Worm (Caenorhabditis elegans) whole organism, L1 larva: ENCODE results near the gene W06A7.4.
A peak's percentile ranks its signal among the peaks of the same experiment; 100 is the strongest.

Experiments
- C04F5.9 ChIP-seq: sonication (generic microtip); optimal IDR thresholded peaks from 2 replicates; lab custom pipeline; 2016; ENCODE audit warnings: missing genetic modification characterization, missing compliant biosample characterization
- C34B4.2 ChIP-seq: sonication (generic microtip); optimal IDR thresholded peaks from 2 replicates; lab custom pipeline; 2017; ENCODE audit warnings: mild to moderate bottlenecking, missing genetic modification characterization, missing compliant biosample characterization
- Y116A8C.19 ChIP-seq: sonication (generic microtip); optimal IDR thresholded peaks from 2 replicates; lab custom pipeline; 2016; ENCODE audit warnings: missing compliant biosample characterization, missing genetic modification characterization, borderline replicate concordance
- aly-2 ChIP-seq: fragments of 150-350 bp; optimal IDR thresholded peaks from 2 replicates; lab custom pipeline; 2014; ENCODE audit warnings: missing biosample characterization, missing genetic modification characterization
- blmp-1 ChIP-seq: fragments of 150-350 bp; optimal IDR thresholded peaks from 2 replicates; lab custom pipeline; 2014; ENCODE audit warnings: missing biosample characterization, missing genetic modification characterization
- ceh-63 ChIP-seq: fragments of 200-800 bp; sonication (Bioruptor generic); optimal IDR thresholded peaks from 2 replicates; lab custom pipeline; 2018; ENCODE audit warnings: mild to moderate bottlenecking, missing genetic modification characterization, missing compliant biosample characterization
- ceh-8 ChIP-seq: fragments of 200-800 bp; sonication (Bioruptor generic); optimal IDR thresholded peaks from 2 replicates; lab custom pipeline; 2018; ENCODE audit warnings: mild to moderate bottlenecking, missing genetic modification characterization, moderate library complexity, missing compliant biosample characterization
- ceh-82 ChIP-seq, 3 experiments: fragments of 150-350 bp in 1 of 3; sonication (generic microtip) in 2 of 3; optimal IDR thresholded peaks; 2 replicates each; lab custom pipeline; 2014 to 2017; ENCODE audit warnings: missing biosample characterization in 3 of 3, missing genetic modification characterization in 3 of 3
- ceh-90 ChIP-seq: sonication (generic microtip); optimal IDR thresholded peaks from 2 replicates; lab custom pipeline; 2016; ENCODE audit warnings: missing genetic modification characterization, missing compliant biosample characterization
- efl-1 ChIP-seq, 4 experiments: fragments of 150-350 bp; optimal IDR thresholded peaks in 3 of 4; peaks in 1 of 4; 1 replicate in 1 of 4; 2 replicates in 3 of 4; lab custom pipeline; 2014; ENCODE audit warnings: missing biosample characterization in 2 of 4, missing genetic modification characterization in 2 of 4, missing genetic modification reagents in 2 of 4
- efl-3 ChIP-seq: fragments of 200-800 bp; sonication (Bioruptor generic); optimal IDR thresholded peaks from 2 replicates; lab custom pipeline; 2018; ENCODE audit warnings: mild to moderate bottlenecking, missing genetic modification characterization, missing compliant biosample characterization
- elt-3 ChIP-seq, 6 experiments: fragments of 150-350 bp in 1 of 6; sonication (generic microtip); optimal IDR thresholded peaks; 2 replicates each; lab custom pipeline; 2017 to 2018; ENCODE audit warnings: missing biosample characterization in 6 of 6, missing genetic modification characterization in 6 of 6, inconsistent platforms in 1 of 6
- ets-5 ChIP-seq: fragments of 200-800 bp; sonication (Bioruptor generic); IDR thresholded peaks from 2 replicates; pipeline ENCODE4 v1.3.6; 2022; ENCODE audit warnings: missing genetic modification characterization, missing compliant biosample characterization
- fkh-10 ChIP-seq: sonication (generic microtip); optimal IDR thresholded peaks from 2 replicates; lab custom pipeline; 2017; ENCODE audit warnings: missing biosample characterization, missing genetic modification reagents, missing genetic modification characterization
- fkh-4 ChIP-seq: sonication (generic microtip); optimal IDR thresholded peaks from 2 replicates; lab custom pipeline; 2016; ENCODE audit warnings: missing compliant biosample characterization, missing genetic modification characterization, borderline replicate concordance
- fkh-8 ChIP-seq: sonication (generic microtip); optimal IDR thresholded peaks from 2 replicates; lab custom pipeline; 2016; ENCODE audit warnings: mild to moderate bottlenecking, missing genetic modification characterization, missing compliant biosample characterization
- grh-1 ChIP-seq: fragments of 200-800 bp; sonication (Bioruptor generic); IDR thresholded peaks from 2 replicates; pipeline ENCODE4 v1.3.6; 2022; ENCODE audit warnings: missing genetic modification reagents, missing genetic modification characterization, missing compliant biosample characterization
- hlh-17 ChIP-seq: fragments of 200-800 bp; sonication (Bioruptor generic); optimal IDR thresholded peaks from 2 replicates; lab custom pipeline; 2018; ENCODE audit warnings: missing genetic modification characterization, mild to moderate bottlenecking, missing compliant biosample characterization, moderate library complexity, borderline replicate concordance
- irx-1 ChIP-seq: sonication (generic microtip); optimal IDR thresholded peaks from 2 replicates; lab custom pipeline; 2016; ENCODE audit warnings: missing genetic modification characterization, missing compliant biosample characterization
- jun-1 ChIP-seq: fragments of 150-350 bp; optimal IDR thresholded peaks from 2 replicates; lab custom pipeline; 2014; ENCODE audit warnings: missing biosample characterization, missing genetic modification reagents, missing genetic modification characterization
- lin-13 ChIP-seq: fragments of 150-350 bp; optimal IDR thresholded peaks from 2 replicates; lab custom pipeline; 2014; ENCODE audit warnings: missing biosample characterization, missing genetic modification reagents, missing genetic modification characterization
- lin-14 ChIP-seq: fragments of 200-800 bp; sonication (Bioruptor generic); optimal IDR thresholded peaks from 2 replicates; lab custom pipeline; 2018; ENCODE audit warnings: mild to moderate bottlenecking, missing genetic modification characterization, moderate library complexity, missing compliant biosample characterization
- lin-15B ChIP-seq: fragments of 150-350 bp; sonication (generic microtip); optimal IDR thresholded peaks from 3 replicates; lab custom pipeline; 2014; ENCODE audit warnings: missing biosample characterization, missing genetic modification characterization
- lin-35 ChIP-seq, 2 experiments: fragments of 150-350 bp; optimal IDR thresholded peaks; 2 replicates each; lab custom pipeline; 2014; ENCODE audit warnings: missing biosample characterization in 2 of 2, missing genetic modification characterization in 2 of 2, missing genetic modification reagents in 2 of 2
- lin-39 ChIP-seq: fragments of 150-350 bp; optimal IDR thresholded peaks from 2 replicates; lab custom pipeline; 2014; ENCODE audit warnings: missing biosample characterization, missing genetic modification reagents, missing genetic modification characterization
- lir-3 ChIP-seq: sonication (generic microtip); optimal IDR thresholded peaks from 2 replicates; lab custom pipeline; 2016; ENCODE audit warnings: mild to moderate bottlenecking, missing genetic modification characterization, moderate library complexity, missing compliant biosample characterization; ENCODE audit not compliant: poor library complexity
- lsy-2 ChIP-seq, 2 experiments: fragments of 150-350 bp; optimal IDR thresholded peaks; 2 replicates each; lab custom pipeline; 2014; ENCODE audit warnings: missing biosample characterization in 2 of 2, missing genetic modification characterization in 2 of 2
- mab-9 ChIP-seq: fragments of 200-800 bp; sonication (Bioruptor generic); IDR thresholded peaks from 2 replicates; pipeline ENCODE4 v1.3.6; 2022; ENCODE audit warnings: missing genetic modification reagents, missing genetic modification characterization, missing compliant biosample characterization
- mep-1 ChIP-seq: fragments of 150-350 bp; optimal IDR thresholded peaks from 2 replicates; lab custom pipeline; 2014; ENCODE audit warnings: missing biosample characterization, missing genetic modification characterization
- nhr-19 ChIP-seq: fragments of 200-800 bp; sonication (Bioruptor generic); conservative IDR thresholded peaks from 2 replicates; pipeline ENCODE4 v1.3.6; 2022; ENCODE audit warnings: missing genetic modification characterization, missing compliant biosample characterization
- nhr-71 ChIP-seq: sonication (generic microtip); optimal IDR thresholded peaks from 2 replicates; lab custom pipeline; 2016; ENCODE audit warnings: mild to moderate bottlenecking, missing genetic modification characterization, moderate library complexity, missing compliant biosample characterization
- nhr-77 ChIP-seq: fragments of 150-350 bp; optimal IDR thresholded peaks from 2 replicates; lab custom pipeline; 2014; ENCODE audit warnings: missing biosample characterization, missing genetic modification characterization
- nhr-85 ChIP-seq: sonication (generic microtip); peaks from one replicate; lab custom pipeline; 2016; ENCODE audit warnings: missing genetic modification characterization, inconsistent platforms, missing compliant biosample characterization
- pag-3 ChIP-seq: sonication (generic microtip); optimal IDR thresholded peaks from 2 replicates; lab custom pipeline; 2017; ENCODE audit warnings: missing genetic modification characterization, mild to moderate bottlenecking, missing compliant biosample characterization, antibody characterized with exemption, borderline replicate concordance; ENCODE audit not compliant: insufficient read depth
- rnt-1 ChIP-seq: sonication (generic microtip); optimal IDR thresholded peaks from 2 replicates; lab custom pipeline; 2016; ENCODE audit warnings: mild to moderate bottlenecking, missing genetic modification characterization, moderate library complexity, missing compliant biosample characterization
- snu-23 ChIP-seq: sonication (generic microtip); optimal IDR thresholded peaks from 2 replicates; lab custom pipeline; 2016; ENCODE audit warnings: missing genetic modification characterization, missing compliant biosample characterization
- sox-4 ChIP-seq: sonication (generic microtip); optimal IDR thresholded peaks from 2 replicates; lab custom pipeline; 2016; ENCODE audit warnings: missing genetic modification characterization, missing compliant biosample characterization
- sptf-1 ChIP-seq: fragments of 150-350 bp; optimal IDR thresholded peaks from 2 replicates; lab custom pipeline; 2014; ENCODE audit warnings: missing biosample characterization, missing genetic modification characterization
- sup-37 ChIP-seq: fragments of 200-800 bp; sonication (Bioruptor generic); optimal IDR thresholded peaks from 2 replicates; lab custom pipeline; 2018; ENCODE audit warnings: mild to moderate bottlenecking, missing genetic modification characterization, missing compliant biosample characterization
- tlp-1 ChIP-seq: fragments of 150-350 bp; optimal IDR thresholded peaks from 2 replicates; lab custom pipeline; 2014; ENCODE audit warnings: missing biosample characterization, missing genetic modification characterization
- unc-130 ChIP-seq: fragments of 150-350 bp; optimal IDR thresholded peaks from 2 replicates; lab custom pipeline; 2017; ENCODE audit warnings: missing biosample characterization, missing genetic modification characterization, inconsistent platforms
- unc-86 ChIP-seq: sonication (generic microtip); optimal IDR thresholded peaks from 2 replicates; lab custom pipeline; 2016; ENCODE audit warnings: missing genetic modification characterization, missing compliant biosample characterization
- unc-98 ChIP-seq: fragments of 200-800 bp; sonication (Bioruptor generic); IDR thresholded peaks from 2 replicates; pipeline ENCODE4 v1.3.6; 2022; ENCODE audit warnings: missing genetic modification characterization, missing compliant biosample characterization
- vab-15 ChIP-seq: sonication (generic microtip); optimal IDR thresholded peaks from 2 replicates; lab custom pipeline; 2017; ENCODE audit warnings: missing genotype, mild to moderate bottlenecking, missing genetic modification characterization, missing compliant biosample characterization
- zip-4 ChIP-seq: fragments of 200-800 bp; sonication (Bioruptor generic); optimal IDR thresholded peaks from 2 replicates; lab custom pipeline; 2018; ENCODE audit warnings: mild to moderate bottlenecking, missing genetic modification characterization, moderate library complexity, missing compliant biosample characterization
- ztf-11 ChIP-seq, 2 experiments: sonication (generic microtip); optimal IDR thresholded peaks; 2 replicates each; lab custom pipeline; 2016 to 2017; ENCODE audit warnings: missing genetic modification characterization in 2 of 2, missing biosample characterization in 1 of 2, missing compliant biosample characterization in 1 of 2
- ztf-4 ChIP-seq: fragments of 150-350 bp; optimal IDR thresholded peaks from 2 replicates; lab custom pipeline; 2014; ENCODE audit warnings: missing biosample characterization, missing genetic modification characterization

W06A7.4 gene

ce11 chrV:14871365-14871764 is 47.1 kb downstream of the W06A7.4 start, which contains the start of gene ZC412.3:
Gene ZC412.3 (minus strand): TSS chrV:14871547.
- TF ChIP-seq irx-1, result no peak
- peak; percentile 72 for TF ChIP-seq rnt-1 (tag; lab: Kevin White, UChicago)
- peak; percentile 88 for TF ChIP-seq pag-3 (tag; lab: Kevin White, UChicago)
- peak; percentile 23 for TF ChIP-seq snu-23 (GFP tag; lab: Kevin White, UChicago)
- peak; percentile 3 for TF ChIP-seq vab-15 (tag; lab: Kevin White, UChicago)
- peak; percentile 56 for TF ChIP-seq unc-130
- TF ChIP-seq mep-1 (tag; lab: Kevin White, UChicago), result peak; percentile 11
- TF ChIP-seq lin-15B (tag; lab: Kevin White, UChicago), result no peak
- no peak for TF ChIP-seq nhr-85
- no peak for TF ChIP-seq elt-3 (tag; optimal IDR thresholded peaks at IDR 0.05; lab: Kevin White, UChicago)
- TF ChIP-seq lin-14, result peak; percentile 77
- TF ChIP-seq lin-39 (tag; lab: Kevin White, UChicago), result peak; percentile 53
- TF ChIP-seq Y116A8C.19 (tag; lab: Kevin White, UChicago), result no peak
- TF ChIP-seq fkh-10, result no peak

- TF ChIP-seq C04F5.9 (tag; lab: Kevin White, UChicago), result no peak
- no peak for TF ChIP-seq efl-1 (optimal IDR thresholded peaks at IDR 0.05; lab: Kevin White, UChicago)
- TF ChIP-seq efl-1 (GFP tag; optimal IDR thresholded peaks at IDR 0.05 in 1 of 2; lab: Kevin White, UChicago), result peak in 1 of 2 experiments; percentile 14
- no peak for TF ChIP-seq ets-5
- no peak for TF ChIP-seq zip-4 (GFP tag; lab: Kevin White, UChicago)
- TF ChIP-seq lin-13 (GFP tag; lab: Kevin White, UChicago), result no peak
- TF ChIP-seq ceh-8 (GFP tag; lab: Kevin White, UChicago), result no peak
- no peak for TF ChIP-seq ceh-63 (GFP tag; lab: Kevin White, UChicago)
- no peak for TF ChIP-seq fkh-4
These were observed 51.1 kb downstream of the W06A7.4 start, which contains the start of gene ZC412.5 for ce11 chrV:14875371-14875770. Gene ZC412.5 (minus strand): TSS chrV:14875471.

ce11 chrV:14876257-14876656 is 52.0 kb downstream of the W06A7.4 start:
- TF ChIP-seq mab-9 (GFP tag; lab: Robert Waterston, UW), result no peak
- TF ChIP-seq jun-1 (tag; lab: Kevin White, UChicago), result no peak
- TF ChIP-seq unc-86 (tag; lab: Kevin White, UChicago), result no peak
- TF ChIP-seq grh-1 (GFP tag; lab: Robert Waterston, UW), result peak; percentile 48; the same call in 1 of the 2 replicates
- TF ChIP-seq ztf-11 (tag; optimal IDR thresholded peaks at IDR 0.05; lab: Kevin White, UChicago), result no peak
- peak in 2 of 3 experiments; percentile 12 to 28 for TF ChIP-seq ceh-82 (tag; optimal IDR thresholded peaks at IDR 0.05; lab: Kevin White, UChicago)
- peak; percentile 0 to 40 for TF ChIP-seq lsy-2 (tag; optimal IDR thresholded peaks at IDR 0.05; lab: Kevin White, UChicago)
- TF ChIP-seq sox-4 (tag; lab: Kevin White, UChicago), result no peak
- no peak for TF ChIP-seq ztf-4 (tag; lab: Kevin White, UChicago)
- TF ChIP-seq aly-2 (tag; lab: Kevin White, UChicago), result no peak
- no peak for TF ChIP-seq irx-1
- TF ChIP-seq tlp-1 (tag; lab: Kevin White, UChicago), result no peak
- TF ChIP-seq hlh-17 (GFP tag; lab: Kevin White, UChicago), result no peak
- no peak for TF ChIP-seq unc-98 (GFP tag; lab: Robert Waterston, UW)
- TF ChIP-seq lin-35 (GFP tag; optimal IDR thresholded peaks at IDR 0.05; lab: Kevin White, UChicago), result peak; percentile 39 to 70
- TF ChIP-seq vab-15 (tag; lab: Kevin White, UChicago), result no peak
- TF ChIP-seq efl-3 (GFP tag; lab: Kevin White, UChicago), result no peak
- no peak for TF ChIP-seq ets-5
- no peak for TF ChIP-seq C34B4.2 (tag; lab: Kevin White, UChicago)
- peak; percentile 46 for TF ChIP-seq nhr-77 (tag; lab: Kevin White, UChicago)
- peak; percentile 20 to 45 for TF ChIP-seq efl-1 (optimal IDR thresholded peaks at IDR 0.05; lab: Kevin White, UChicago)
- TF ChIP-seq efl-1 (GFP tag; optimal IDR thresholded peaks at IDR 0.05 in 1 of 2; lab: Kevin White, UChicago), result peak in 1 of 2 experiments; percentile 82
- no peak for TF ChIP-seq sptf-1
- TF ChIP-seq fkh-8, result no peak
- peak; percentile 55 for TF ChIP-seq nhr-19
- TF ChIP-seq sup-37, result no peak
- TF ChIP-seq pag-3 (tag; lab: Kevin White, UChicago), result no peak
- TF ChIP-seq lir-3 (tag; lab: Kevin White, UChicago), result no peak
- TF ChIP-seq nhr-71, result peak; percentile 61
- TF ChIP-seq blmp-1, result no peak
- no peak for TF ChIP-seq ceh-8 (GFP tag; lab: Kevin White, UChicago)
- TF ChIP-seq ceh-90, result no peak
